Worm (Caenorhabditis elegans): ENCODE measurements around the gene clec-193.

The clec-193 gene

ce11 chrIV:16806352-16806751 lies at the start of gene clec-193:
Gene clec-193 (minus strand): TSS chrIV:16806452.
- TF ChIP-seq nhr-90 (tag; optimal IDR thresholded peaks at IDR 0.05; ENCODE audit: poor library complexity) (no peak), efl-1 (optimal IDR thresholded peaks at IDR 0.05) (no peak), efl-1 (GFP tag; optimal IDR thresholded peaks at IDR 0.05 in 1 of 2) (no peak), lin-13 (GFP tag; optimal IDR thresholded peaks at IDR 0.05) (no peak), efl-3 (GFP tag; optimal IDR thresholded peaks at IDR 0.05) (no peak), nhr-47 (tag; optimal IDR thresholded peaks at IDR 0.05) (no peak), tbx-2 (tag; optimal IDR thresholded peaks at IDR 0.05) (no peak), alr-1 (tag; optimal IDR thresholded peaks at IDR 0.05; ENCODE audit: borderline replicate concordance) (no peak), grh-1 (GFP tag; IDR thresholded peaks at IDR 0.05) (no peak), ceh-8 (GFP tag; optimal IDR thresholded peaks at IDR 0.05) (no peak), unc-86 (tag; optimal IDR thresholded peaks at IDR 0.05) (no peak), elt-3 (tag; optimal IDR thresholded peaks at IDR 0.05) (no peak), hpl-2 (GFP tag; optimal IDR thresholded peaks at IDR 0.05) (no peak), fos-1 (tag; optimal IDR thresholded peaks at IDR 0.05) (no peak), egl-13 (tag; optimal IDR thresholded peaks at IDR 0.05) (no peak), lin-39 (tag; optimal IDR thresholded peaks at IDR 0.05) (no peak), lin-14 (GFP tag; optimal IDR thresholded peaks at IDR 0.05) (no peak), zip-4 (GFP tag; optimal IDR thresholded peaks at IDR 0.05) (no peak), C34B4.2 (tag; optimal IDR thresholded peaks at IDR 0.05) (no peak), nhr-71 (tag; optimal IDR thresholded peaks at IDR 0.05) (no peak), C04F5.9 (tag; optimal IDR thresholded peaks at IDR 0.05) (no peak)

- no peak for TF ChIP-seq C04F5.9 (tag; optimal IDR thresholded peaks at IDR 0.05)
- no peak for TF ChIP-seq ceh-63 (GFP tag; optimal IDR thresholded peaks at IDR 0.05)
- no peak for TF ChIP-seq efl-3 (GFP tag; optimal IDR thresholded peaks at IDR 0.05)
These were observed 48.5 kb upstream of the clec-193 start, which contains the start of gene map-2 for ce11 chrIV:16854790-16855189. Gene map-2 (minus strand): TSS chrIV:16854890.

DNA sequence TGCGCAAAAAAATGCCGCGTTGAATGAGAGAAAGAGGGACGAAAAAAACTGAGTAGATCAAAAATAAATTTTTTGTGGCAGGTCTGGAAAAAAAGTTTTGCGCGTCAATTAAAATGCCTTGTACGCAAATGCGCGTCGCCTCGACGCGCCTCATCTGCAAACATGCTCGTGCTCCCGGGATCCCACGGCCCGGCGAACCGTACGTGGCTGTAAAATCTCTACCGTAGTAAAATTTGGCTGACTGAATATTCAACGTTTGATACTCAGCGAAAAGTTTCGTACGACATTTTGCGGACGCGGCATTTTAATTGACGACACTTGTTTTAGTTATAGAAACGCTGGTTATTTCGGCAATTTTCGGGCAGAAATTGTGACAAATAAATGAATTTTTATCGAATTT lies 39.1 kb upstream of the clec-193 start:
- TF ChIP-seq lin-14 (GFP tag; optimal IDR thresholded peaks at IDR 0.05) (peak; percentile 50), F16B12.6 (tag; optimal IDR thresholded peaks at IDR 0.05) (peak; percentile 71), nhr-85 (tag) (peak; percentile 53), grh-1 (GFP tag; IDR thresholded peaks at IDR 0.05) (peak; percentile 95), pax-3 (tag; optimal IDR thresholded peaks at IDR 0.05) (peak; percentile 41), swsn-7 (tag; optimal IDR thresholded peaks at IDR 0.05) (peak; percentile 58), lsy-2 (tag; optimal IDR thresholded peaks at IDR 0.05) (peak; percentile 63 to 76), tbx-2 (tag; optimal IDR thresholded peaks at IDR 0.05) (peak; percentile 42), xbp-1 (tag; optimal IDR thresholded peaks at IDR 0.05) (peak; percentile 53), unc-98 (GFP tag; IDR thresholded peaks at IDR 0.05) (peak; percentile 84), mab-9 (GFP tag; IDR thresholded peaks at IDR 0.05) (peak; percentile 91), nhr-47 (tag; optimal IDR thresholded peaks at IDR 0.05) (peak; percentile 74), isw-1 (GFP tag; IDR thresholded peaks at IDR 0.05) (peak; percentile 94), efl-1 (optimal IDR thresholded peaks at IDR 0.05) (peak; percentile 53 to 60), efl-1 (GFP tag; optimal IDR thresholded peaks at IDR 0.05 in 1 of 2) (peak; percentile 14 to 96), snu-23 (GFP tag; optimal IDR thresholded peaks at IDR 0.05) (peak; percentile 29), nhr-19 (GFP tag; conservative IDR thresholded peaks at IDR 0.05) (peak; percentile 98), nhr-90 (tag; optimal IDR thresholded peaks at IDR 0.05; ENCODE audit: poor library complexity) (peak; percentile 36), fkh-8 (tag; optimal IDR thresholded peaks at IDR 0.05) (peak; percentile 35), nhr-20 (tag; optimal IDR thresholded peaks at IDR 0.05) (peak; percentile 48), rnt-1 (tag; optimal IDR thresholded peaks at IDR 0.05) (peak; percentile 56), fkh-4 (tag; optimal IDR thresholded peaks at IDR 0.05; ENCODE audit: borderline replicate concordance) (peak; percentile 8), dsc-1 (tag; optimal IDR thresholded peaks at IDR 0.05) (peak; percentile 39), unc-86 (tag; optimal IDR thresholded peaks at IDR 0.05) (peak; percentile 27), dpl-1 (GFP tag; optimal IDR thresholded peaks at IDR 0.05) (peak in 2 of 3 experiments; percentile 23 to 29), ceh-88 (GFP tag; IDR thresholded peaks at IDR 0.05) (peak; percentile 94), nhr-71 (tag; optimal IDR thresholded peaks at IDR 0.05) (peak; percentile 76), lin-35 (GFP tag; optimal IDR thresholded peaks at IDR 0.05) (peak; percentile 0 to 49)
